Worm (Caenorhabditis elegans) whole organism, L4 larva: ENCODE results near the gene Y58A7A.2.

Experiments
- F26F4.8 ChIP-seq: fragments of 200-800 bp; sonication (Bioruptor generic); conservative IDR thresholded peaks from 2 replicates; pipeline ENCODE4 v1.3.6; 2022; ENCODE audit warnings: missing genetic modification characterization, missing compliant biosample characterization
- T26A8.4 ChIP-seq: fragments of 200-800 bp; sonication (Bioruptor generic); IDR thresholded peaks from 2 replicates; pipeline ENCODE4 v1.3.6; 2022; ENCODE audit warnings: missing genetic modification characterization, missing compliant biosample characterization
- Y48G9A.11 ChIP-seq: fragments of 200-800 bp; sonication (Bioruptor generic); IDR thresholded peaks from 2 replicates; pipeline ENCODE4 v1.3.6; 2022; ENCODE audit warnings: missing genetic modification reagents, missing genetic modification characterization, missing compliant biosample characterization
- Y5F2A.4 ChIP-seq: fragments of 200-800 bp; sonication (Bioruptor generic); optimal IDR thresholded peaks from 2 replicates; lab custom pipeline; 2018; ENCODE audit warnings: mild to moderate bottlenecking, missing genetic modification characterization, missing compliant biosample characterization
- ZK546.5 ChIP-seq, 2 experiments: sonication (generic microtip); optimal IDR thresholded peaks; 2 replicates each; lab custom pipeline; 2017; ENCODE audit warnings: missing biosample characterization in 2 of 2, missing genetic modification characterization in 2 of 2
- aly-2 ChIP-seq: sonication (generic microtip); optimal IDR thresholded peaks from 2 replicates; lab custom pipeline; 2018; ENCODE audit warnings: missing biosample characterization, missing genetic modification characterization
- ama-1 ChIP-seq: fragments of 150-350 bp; optimal IDR thresholded peaks from 2 replicates; lab custom pipeline; 2014; ENCODE audit warnings: inconsistent platforms, mixed read lengths
- ceh-20 ChIP-seq: fragments of 200-800 bp; sonication (Bioruptor generic); IDR thresholded peaks from 2 replicates; pipeline ENCODE4 v1.3.6; 2022; ENCODE audit warnings: missing genetic modification reagents, missing genetic modification characterization, missing compliant biosample characterization
- ceh-62 ChIP-seq: sonication (generic microtip); optimal IDR thresholded peaks from 2 replicates; lab custom pipeline; 2017; ENCODE audit warnings: missing biosample characterization, missing genetic modification characterization
- cey-2 ChIP-seq: sonication (generic microtip); optimal IDR thresholded peaks from 3 replicates; lab custom pipeline; 2017; ENCODE audit warnings: missing genetic modification characterization, mild to moderate bottlenecking, missing compliant biosample characterization, antibody characterized with exemption, borderline replicate concordance; ENCODE audit not compliant: insufficient read depth
- ctbp-1 ChIP-seq: fragments of 200-800 bp; sonication (Bioruptor generic); IDR thresholded peaks from 2 replicates; pipeline ENCODE4 v1.3.6; 2022; ENCODE audit warnings: missing genetic modification reagents, missing genetic modification characterization, missing compliant biosample characterization
- daf-16 ChIP-seq, 3 experiments: sonication (generic microtip); optimal IDR thresholded peaks; 2 replicates each; lab custom pipeline; 2016 to 2017; ENCODE audit warnings: missing genetic modification characterization in 3 of 3, missing genetic modification reagents in 3 of 3, mild to moderate bottlenecking in 2 of 3, missing compliant biosample characterization in 2 of 3, missing biosample characterization in 1 of 3, moderate library complexity in 1 of 3
- dmd-6 ChIP-seq: fragments of 200-800 bp; sonication (Bioruptor generic); IDR thresholded peaks from 2 replicates; pipeline ENCODE4 v1.3.6; 2022; ENCODE audit warnings: missing genetic modification reagents, missing genetic modification characterization, missing compliant biosample characterization
- duxl-1 ChIP-seq: sonication (generic microtip); optimal IDR thresholded peaks from 2 replicates; lab custom pipeline; 2016; ENCODE audit warnings: mild to moderate bottlenecking, missing genetic modification characterization, moderate library complexity, missing compliant biosample characterization; ENCODE audit not compliant: poor library complexity
- dve-1 ChIP-seq: sonication (generic microtip); optimal IDR thresholded peaks from 2 replicates; lab custom pipeline; 2017; ENCODE audit warnings: antibody characterized with exemption, mild to moderate bottlenecking, missing genetic modification characterization, missing compliant biosample characterization; ENCODE audit not compliant: insufficient read depth
- egl-43 ChIP-seq: fragments of 200-800 bp; sonication (Bioruptor generic); IDR thresholded peaks from 2 replicates; pipeline ENCODE4 v1.3.6; 2022; ENCODE audit warnings: missing genetic modification reagents, missing genetic modification characterization, missing compliant biosample characterization
- hlh-30 ChIP-seq: sonication (generic microtip); optimal IDR thresholded peaks from 2 replicates; lab custom pipeline; 2017; ENCODE audit warnings: antibody characterized with exemption, mild to moderate bottlenecking, missing genetic modification characterization, missing compliant biosample characterization; ENCODE audit not compliant: insufficient read depth
- hmg-1.1 ChIP-seq: fragments of 200-800 bp; sonication (Bioruptor generic); IDR thresholded peaks from 2 replicates; pipeline ENCODE4 v1.3.6; 2022; ENCODE audit warnings: missing genetic modification reagents, missing genetic modification characterization, missing compliant biosample characterization
- jun-1 ChIP-seq: fragments of 150-350 bp; optimal IDR thresholded peaks from 2 replicates; lab custom pipeline; 2014; ENCODE audit warnings: missing biosample characterization, missing genetic modification reagents, missing genetic modification characterization
- lin-29 ChIP-seq: fragments of 200-800 bp; sonication (Bioruptor generic); IDR thresholded peaks from 2 replicates; pipeline ENCODE4 v1.3.6; 2022; ENCODE audit warnings: missing genetic modification reagents, missing genetic modification characterization, missing compliant biosample characterization
- lin-38 ChIP-seq: fragments of 200-800 bp; sonication (Bioruptor generic); IDR thresholded peaks from 2 replicates; pipeline ENCODE4 v1.3.6; 2022; ENCODE audit warnings: missing genetic modification reagents, missing genetic modification characterization, missing compliant biosample characterization
- lin-39 ChIP-seq: fragments of 150-350 bp; optimal IDR thresholded peaks from 2 replicates; lab custom pipeline; 2014; ENCODE audit warnings: missing biosample characterization, missing genetic modification reagents, missing genetic modification characterization
- madf-9 ChIP-seq: fragments of 200-800 bp; sonication (Bioruptor generic); conservative IDR thresholded peaks from 2 replicates; pipeline ENCODE4 v1.3.6; 2022; ENCODE audit warnings: missing genetic modification reagents, missing genetic modification characterization, missing compliant biosample characterization
- mes-2 ChIP-seq: sonication (generic microtip); optimal IDR thresholded peaks from 2 replicates; lab custom pipeline; 2016; ENCODE audit warnings: missing genotype, mild to moderate bottlenecking, missing genetic modification characterization, missing compliant biosample characterization; ENCODE audit not compliant: poor library complexity, severe bottlenecking
- mxl-3 ChIP-seq: fragments of 200-800 bp; sonication (Bioruptor generic); optimal IDR thresholded peaks from 2 replicates; lab custom pipeline; 2018; ENCODE audit warnings: mild to moderate bottlenecking, missing genetic modification characterization, missing compliant biosample characterization
- nhr-11 ChIP-seq: fragments of 150-350 bp; optimal IDR thresholded peaks from 2 replicates; lab custom pipeline; 2014; ENCODE audit warnings: missing biosample characterization, missing genetic modification characterization
- nhr-25 ChIP-seq: sonication (generic microtip); optimal IDR thresholded peaks from 2 replicates; lab custom pipeline; 2017; ENCODE audit warnings: missing genetic modification characterization, mild to moderate bottlenecking, missing compliant biosample characterization, antibody characterized with exemption, moderate library complexity, borderline replicate concordance; ENCODE audit not compliant: insufficient read depth
- nhr-28 ChIP-seq: fragments of 150-350 bp; optimal IDR thresholded peaks from 2 replicates; lab custom pipeline; 2014; ENCODE audit warnings: missing biosample characterization, missing genetic modification characterization
- nhr-41 ChIP-seq: fragments of 200-800 bp; sonication (Bioruptor generic); IDR thresholded peaks from 2 replicates; pipeline ENCODE4 v1.3.6; 2022; ENCODE audit warnings: missing genetic modification reagents, missing genetic modification characterization, missing compliant biosample characterization
- nhr-48 ChIP-seq: sonication (generic microtip); optimal IDR thresholded peaks from 2 replicates; lab custom pipeline; 2016; ENCODE audit warnings: mild to moderate bottlenecking, missing genetic modification characterization, missing compliant biosample characterization
- pqm-1 ChIP-seq: sonication (generic microtip); optimal IDR thresholded peaks from 2 replicates; lab custom pipeline; 2017; ENCODE audit warnings: missing biosample characterization, missing genetic modification characterization
- set-16 ChIP-seq: fragments of 200-800 bp; sonication (Bioruptor generic); IDR thresholded peaks from 2 replicates; pipeline ENCODE4 v1.3.6; 2022; ENCODE audit warnings: missing genetic modification reagents, missing genetic modification characterization, missing compliant biosample characterization
- snpc-4 ChIP-seq: fragments of 150-350 bp; optimal IDR thresholded peaks from 2 replicates; lab custom pipeline; 2014; ENCODE audit warnings: missing biosample characterization, missing genetic modification characterization
- spr-3 ChIP-seq: fragments of 200-800 bp; sonication (Bioruptor generic); optimal IDR thresholded peaks from 2 replicates; lab custom pipeline; 2018; ENCODE audit warnings: mild to moderate bottlenecking, missing genetic modification characterization, missing compliant biosample characterization
- tra-1 ChIP-seq: fragments of 200-800 bp; sonication (Bioruptor generic); IDR thresholded peaks from 2 replicates; pipeline ENCODE4 v1.3.6; 2022; ENCODE audit warnings: missing genetic modification reagents, missing genetic modification characterization, missing compliant biosample characterization
- unc-39 ChIP-seq: sonication (generic microtip); optimal IDR thresholded peaks from 2 replicates; lab custom pipeline; 2017; ENCODE audit warnings: missing biosample characterization, missing genetic modification characterization
- unc-62 ChIP-seq, 3 experiments: fragments of 150-350 bp in 1 of 3; sonication (generic microtip); optimal IDR thresholded peaks in 2 of 3; peaks in 1 of 3; 1 replicate in 1 of 3; 2 replicates in 2 of 3; lab custom pipeline; 2014 to 2017; ENCODE audit warnings: missing biosample characterization in 3 of 3, missing genetic modification characterization in 3 of 3, missing genetic modification reagents in 3 of 3, missing genotype in 1 of 3

Gene Y58A7A.2

DNA sequence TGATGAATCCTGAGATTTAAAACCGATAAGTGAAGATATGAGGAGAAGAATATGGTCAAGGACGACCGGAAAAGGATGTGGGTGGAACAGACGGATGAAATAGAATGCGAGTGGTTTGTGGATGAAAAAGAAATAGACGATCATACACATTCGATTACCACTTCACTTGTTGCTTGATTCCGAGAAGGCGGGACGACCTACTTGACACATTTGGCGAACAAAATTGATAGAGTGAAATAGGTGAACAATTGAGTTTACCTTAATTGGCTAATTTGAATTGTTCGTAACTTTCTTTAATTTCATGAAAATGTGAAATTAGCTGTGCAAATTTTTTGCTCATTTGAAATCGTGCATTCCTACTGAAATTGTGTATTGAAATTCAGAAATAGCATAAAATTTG lies at the start of gene Y58A7A.2:
Gene Y58A7A.2, minus strand, starts transcription at position 101 of the 400 bp plus-strand sequence.
- no peak for TF ChIP-seq lin-39 (tag; lab: Kevin White, UChicago)
- no peak for TF ChIP-seq F26F4.8 (GFP tag; lab: Robert Waterston, UW)
- TF ChIP-seq duxl-1 (tag; lab: Kevin White, UChicago): no peak
- TF ChIP-seq, all 104 proteins: peak for 0

ce11 chrV:5119679-5120078 lies 47.7 kb upstream of the Y58A7A.2 start, which contains the start of gene sid-1:
Gene sid-1, plus strand, starts transcription at chrV:5119970.
- peak; percentile 8; the same call in 1 of the 2 replicates for TF ChIP-seq dmd-6
- TF ChIP-seq set-16 (GFP tag; lab: Robert Waterston, UW): no peak
- TF ChIP-seq aly-2 (tag; lab: Kevin White, UChicago): no peak
- TF ChIP-seq nhr-48 (tag; lab: Kevin White, UChicago): no peak
- no peak for TF ChIP-seq hlh-30 (tag; lab: Kevin White, UChicago)
- TF ChIP-seq hmg-1.1: no peak
- TF ChIP-seq pqm-1 (tag; lab: Kevin White, UChicago): peak; percentile 59
- no peak for TF ChIP-seq ctbp-1
- no peak for TF ChIP-seq F26F4.8 (GFP tag; lab: Robert Waterston, UW)
- TF ChIP-seq lin-38 (GFP tag; lab: Robert Waterston, UW): no peak
- TF ChIP-seq cey-2 (tag; lab: Kevin White, UChicago): no peak
- no peak for TF ChIP-seq spr-3
- no peak for TF ChIP-seq nhr-25 (tag; lab: Kevin White, UChicago)
- no peak for TF ChIP-seq unc-62 (GFP tag; optimal IDR thresholded peaks at IDR 0.05 in 1 of 2; lab: Kevin White, UChicago)
- no peak for TF ChIP-seq unc-62 (tag; optimal IDR thresholded peaks at IDR 0.05; lab: Kevin White, UChicago)
- no peak for TF ChIP-seq ZK546.5 (tag; optimal IDR thresholded peaks at IDR 0.05; lab: Kevin White, UChicago)
- peak; percentile 5 for TF ChIP-seq dve-1 (tag; lab: Kevin White, UChicago)
- TF ChIP-seq nhr-28: peak; percentile 54
- no peak for TF ChIP-seq tra-1 (GFP tag; lab: Robert Waterston, UW)
- no peak for TF ChIP-seq daf-16 (GFP tag; optimal IDR thresholded peaks at IDR 0.05; lab: Kevin White, UChicago)
- TF ChIP-seq daf-16 (tag; optimal IDR thresholded peaks at IDR 0.05; lab: Kevin White, UChicago): peak; percentile 81
- TF ChIP-seq Y48G9A.11: no peak
- no peak for TF ChIP-seq ama-1 (lab: Kevin White, UChicago)
- no peak for TF ChIP-seq unc-39
- TF ChIP-seq egl-43: no peak
- no peak for TF ChIP-seq ceh-62
- no peak for TF ChIP-seq lin-39 (tag; lab: Kevin White, UChicago)
- no peak for TF ChIP-seq mes-2 (tag; lab: Kevin White, UChicago)
- TF ChIP-seq nhr-41 (GFP tag; lab: Robert Waterston, UW): no peak
- TF ChIP-seq madf-9 (GFP tag; lab: Robert Waterston, UW): no peak
- TF ChIP-seq mxl-3 (GFP tag; lab: Kevin White, UChicago): no peak
- no peak for TF ChIP-seq ceh-20 (GFP tag; lab: Robert Waterston, UW)
- TF ChIP-seq snpc-4 (tag; lab: Kevin White, UChicago): no peak
- no peak for TF ChIP-seq T26A8.4 (GFP tag; lab: Robert Waterston, UW)
- no peak for TF ChIP-seq jun-1 (tag; lab: Kevin White, UChicago)
- TF ChIP-seq nhr-11 (tag; lab: Kevin White, UChicago): no peak
- no peak for TF ChIP-seq lin-29 (GFP tag; lab: Robert Waterston, UW)
- TF ChIP-seq, all 104 proteins: peak for 5

- TF ChIP-seq mes-2 (tag; lab: Kevin White, UChicago) (peak; percentile 21), Y5F2A.4 (GFP tag; lab: Kevin White, UChicago) (no peak)
- TF ChIP-seq, all 104 proteins: peak for 1
Measured at ce11 chrV:5119109-5119508, 47.1 kb upstream of the Y58A7A.2 start, which contains the start of gene C04F5.9. Gene C04F5.9, minus strand, starts transcription at chrV:5119209.
